Worm (Caenorhabditis elegans) whole organism, L4 larva: ENCODE data around the gene C39E9.8.

Experiments
- dpl-1 ChIP-seq: fragments of 150-350 bp; optimal IDR thresholded peaks from 2 replicates; lab custom pipeline; 2014; ENCODE audit warnings: missing biosample characterization, missing genetic modification reagents, missing genetic modification characterization
- lim-7 ChIP-seq: fragments of 200-800 bp; sonication (Bioruptor generic); IDR thresholded peaks from 2 replicates; pipeline ENCODE4 v1.3.6; 2022; ENCODE audit warnings: missing genetic modification characterization, missing compliant biosample characterization
- lsy-2 ChIP-seq, 2 experiments: fragments of 150-350 bp in 1 of 2; sonication (generic microtip) in 1 of 2; optimal IDR thresholded peaks; 2 replicates each; lab custom pipeline; 2014 to 2017; ENCODE audit warnings: missing biosample characterization in 2 of 2, missing genetic modification characterization in 2 of 2
- nhr-11 ChIP-seq: fragments of 150-350 bp; optimal IDR thresholded peaks from 2 replicates; lab custom pipeline; 2014; ENCODE audit warnings: missing biosample characterization, missing genetic modification characterization

DNA sequence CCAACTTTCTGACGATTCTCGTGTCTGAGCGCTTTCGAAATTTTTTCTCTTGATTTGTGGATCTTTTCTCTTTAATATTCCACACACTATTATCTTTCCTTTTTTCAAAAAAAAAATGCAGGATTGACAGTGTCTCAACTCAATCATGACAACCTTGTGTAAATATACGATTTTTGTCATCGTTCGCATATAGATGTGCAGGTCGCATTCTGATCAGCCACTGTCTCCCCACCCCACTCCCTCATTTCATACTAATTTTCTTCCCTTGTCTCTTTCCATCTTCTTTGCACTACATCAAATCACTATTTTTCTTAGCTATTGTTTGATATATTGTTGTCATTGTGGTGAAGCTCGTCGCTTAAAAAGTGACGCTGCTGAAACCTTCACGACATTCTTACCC lies 43.9 kb upstream of the C39E9.8 start:
- TF ChIP-seq nhr-11 (tag; lab: Kevin White, UChicago) (no peak), dpl-1 (GFP tag; lab: Kevin White, UChicago) (no peak), lim-7 (GFP tag; lab: Robert Waterston, UW) (no peak), lsy-2 (tag; optimal IDR thresholded peaks at IDR 0.05; lab: Kevin White, UChicago) (no peak)
